Fruit fly (Drosophila melanogaster) whole organism, larva: ENCODE measurements around the gene CG42591.

Experiments
- noc ChIP-seq: fragments of 200-800 bp; sonication (Bioruptor generic); optimal IDR thresholded peaks from 3 replicates; lab custom pipeline; 2019; ENCODE audit warnings: missing biosample characterization, mild to moderate bottlenecking, missing genetic modification characterization, moderate library complexity

Gene CG42591

DNA sequence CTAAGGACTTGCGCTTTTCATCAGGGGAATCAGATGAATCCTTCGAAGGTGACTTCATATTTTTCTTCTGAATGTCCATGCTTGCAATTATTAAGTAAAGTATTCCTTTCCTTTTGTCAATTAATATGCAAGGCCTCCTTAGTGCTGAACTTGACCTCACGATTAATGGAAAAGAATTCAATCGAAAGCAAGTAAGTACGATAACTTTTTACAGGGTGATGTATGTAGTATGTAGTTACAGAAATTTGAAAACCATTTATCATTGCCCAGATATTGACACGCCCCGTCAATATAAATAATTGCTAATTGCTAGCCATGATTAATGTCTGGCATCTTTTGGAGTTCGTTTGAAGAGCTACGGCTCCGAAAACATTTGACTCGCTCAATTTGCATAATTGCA is at the start of gene CG42591:
TSS of gene CG42591 (minus strand) at position 101 of the 400 bp plus-strand sequence.
- TF ChIP-seq noc (tag; lab: Kevin White, UChicago) = no peak

dm6 chr3L:8116809-8117208 is 47.0 kb upstream of the CG42591 start:
- TF ChIP-seq noc (tag; lab: Kevin White, UChicago) = no peak

DNA sequence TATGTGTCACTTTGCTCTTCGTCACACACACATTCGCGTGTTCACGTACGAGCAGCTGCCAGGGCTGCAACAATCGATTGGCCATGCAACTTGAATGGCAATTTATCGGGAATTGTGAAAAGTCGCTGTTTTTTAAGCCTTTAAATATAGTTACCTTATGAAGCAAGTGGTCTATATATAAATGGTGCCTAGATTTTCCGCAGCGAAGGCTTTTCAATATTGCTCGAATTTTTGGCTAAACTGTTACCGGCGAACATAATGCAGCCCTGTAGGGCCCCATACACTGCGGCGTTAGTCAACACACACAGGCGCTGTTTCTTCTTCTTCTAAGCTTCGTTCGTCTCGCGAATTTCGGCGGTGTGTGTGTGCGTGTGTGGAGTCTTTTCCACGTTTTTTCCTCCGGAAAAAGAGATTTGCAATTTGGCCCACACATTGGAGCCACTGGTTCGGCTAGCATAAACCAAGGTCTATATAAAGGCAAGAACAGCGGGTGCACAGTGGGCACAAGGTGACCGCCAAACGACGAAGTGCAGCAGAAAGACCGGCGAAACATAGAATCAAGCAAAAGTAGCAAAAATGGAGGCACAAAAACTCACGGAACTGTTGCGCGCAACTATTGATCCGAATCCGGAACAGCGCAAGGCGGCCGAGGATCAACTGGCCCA is 46.2 kb upstream of the CG42591 start, which contains the start of the genes Arp3 and msk:
TSS of gene Arp3 (minus strand) at position 39 of the 665 bp plus-strand sequence.
TSS of gene msk (plus strand) at position 316 of the 665 bp plus-strand sequence.
- TF ChIP-seq noc (tag; lab: Kevin White, UChicago) = peak; percentile 76

DNA sequence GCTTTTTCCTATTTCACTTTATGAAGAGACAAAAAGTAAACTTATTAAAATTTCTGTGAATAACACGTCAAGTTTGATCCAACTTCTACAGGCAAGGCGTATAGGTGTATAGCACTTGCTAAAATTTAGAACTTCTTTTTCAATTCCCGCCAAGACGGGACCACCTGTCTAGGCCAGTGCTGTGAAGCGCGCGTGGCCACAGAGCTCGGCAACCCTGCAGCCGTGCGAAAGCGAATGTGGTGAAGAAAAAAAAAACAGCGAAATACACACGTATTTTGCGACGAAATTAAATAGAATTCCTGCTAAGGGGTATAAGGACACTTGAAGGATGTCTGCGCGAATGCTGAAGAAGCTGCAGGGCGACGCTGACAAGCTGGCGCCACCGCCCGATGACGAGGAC is 40.4 kb upstream of the CG42591 start, which contains the start of gene Nulp1:
TSS of gene Nulp1 (plus strand) at position 198 of the 400 bp plus-strand sequence.
- TF ChIP-seq noc (tag; lab: Kevin White, UChicago) = no peak

DNA sequence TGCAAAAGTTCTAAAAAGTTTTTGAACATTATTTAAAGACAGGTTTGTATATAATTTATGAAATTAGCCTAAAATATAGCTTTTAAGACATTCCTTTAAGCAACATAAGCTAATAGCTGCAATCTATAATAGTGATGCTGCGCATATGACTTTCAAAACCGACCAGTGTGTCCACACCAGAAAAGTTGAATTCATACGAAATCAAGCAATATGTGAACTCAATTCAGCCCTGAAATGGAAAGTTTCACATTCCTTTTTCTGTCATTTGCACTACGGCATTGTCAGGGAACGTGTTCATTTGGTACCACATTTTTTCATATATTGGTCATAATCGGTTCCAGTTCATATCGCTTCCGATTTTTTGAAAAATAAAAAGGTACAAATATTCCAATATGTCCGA is 39.1 kb upstream of the CG42591 start, which contains the start of gene fan:
TSS of gene fan (plus strand) at position 247 of the 400 bp plus-strand sequence.
- no peak for TF ChIP-seq noc (tag; lab: Kevin White, UChicago)

- TF ChIP-seq noc (tag; lab: Kevin White, UChicago) = no peak
These were observed 38.4 kb upstream of the CG42591 start for dm6 chr3L:8108201-8108600.

- TF ChIP-seq noc (tag; lab: Kevin White, UChicago) = no peak
These were observed 27.3 kb upstream of the CG42591 start for dm6 chr3L:8097101-8097500.

DNA sequence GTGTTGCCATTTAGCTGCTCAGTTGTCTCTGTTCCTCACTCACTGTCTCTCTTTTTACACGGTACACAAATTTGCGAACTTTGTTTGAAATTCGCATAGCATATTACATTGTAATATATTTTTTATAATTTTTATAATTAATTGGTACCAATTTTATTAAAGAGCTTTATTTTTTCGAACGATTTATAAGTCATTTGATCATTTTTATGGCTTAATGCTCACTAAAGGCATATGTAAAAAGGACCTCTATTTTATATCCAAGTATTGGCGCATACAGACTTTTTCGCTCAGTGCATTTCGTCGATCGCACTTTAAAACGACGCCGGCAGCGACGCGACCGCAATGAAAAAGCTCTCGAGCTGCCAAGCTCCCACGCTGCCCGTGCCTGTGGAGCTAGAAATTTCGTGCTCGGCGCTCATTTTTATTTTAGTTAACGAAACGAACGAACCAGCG is 26.4 kb upstream of the CG42591 start:
- peak; percentile 99 for TF ChIP-seq noc (tag; lab: Kevin White, UChicago)

- peak; percentile 73 for TF ChIP-seq noc (tag; lab: Kevin White, UChicago)
These were observed 24.9 kb upstream of the CG42591 start for dm6 chr3L:8094652-8095129.

dm6 chr3L:8093553-8093952 is 23.8 kb upstream of the CG42591 start:
- TF ChIP-seq noc (tag; lab: Kevin White, UChicago) = peak; percentile 62

- TF ChIP-seq noc (tag; lab: Kevin White, UChicago) = peak; percentile 71
These were observed 21.9 kb upstream of the CG42591 start, which contains the start of gene CG7565 for dm6 chr3L:8091650-8092068. Gene CG7565, minus strand, starts transcription at chr3L:8091786.

DNA sequence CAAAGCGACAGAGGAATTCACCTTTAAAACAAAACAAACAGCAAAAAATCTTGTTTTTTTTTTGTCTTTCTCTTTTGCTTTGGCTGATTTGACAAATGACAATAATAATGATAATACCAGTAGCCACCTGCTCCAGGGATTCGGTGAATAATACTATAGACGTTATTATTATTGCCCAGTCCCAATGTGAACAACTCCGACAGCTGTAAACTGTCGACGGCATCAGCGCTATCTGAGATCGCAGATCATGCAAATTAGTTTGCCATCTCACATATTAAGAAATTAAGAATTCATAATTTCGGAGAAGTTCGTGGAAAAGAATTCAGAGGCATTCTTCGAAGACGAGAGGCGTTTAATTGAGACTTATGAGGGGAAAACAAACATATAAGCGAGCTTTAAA is 16.5 kb upstream of the CG42591 start:
- TF ChIP-seq noc (tag; lab: Kevin White, UChicago) = no peak

DNA sequence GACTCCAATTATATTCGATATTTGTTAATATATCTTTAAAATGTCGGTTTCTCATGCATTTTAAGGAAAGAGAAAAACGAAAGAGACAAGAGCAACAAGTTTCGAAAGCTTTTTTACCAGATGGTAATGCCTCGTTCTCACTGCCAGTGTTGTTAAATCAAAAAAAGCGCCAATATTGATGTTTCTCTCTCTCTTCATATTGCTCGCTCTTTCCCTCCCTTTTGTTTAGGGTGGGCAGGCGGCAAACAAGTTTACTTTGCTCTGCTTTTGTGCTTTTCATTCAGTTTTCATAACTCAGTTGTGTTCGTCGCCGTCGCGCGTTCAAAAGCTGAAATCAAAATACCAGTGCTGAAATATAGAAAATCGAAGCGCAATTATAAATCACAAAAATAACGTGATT is 12.1 kb upstream of the CG42591 start:
- peak; percentile 28 for TF ChIP-seq noc (tag; lab: Kevin White, UChicago)

- TF ChIP-seq noc (tag; lab: Kevin White, UChicago) = no peak
These were observed 11.0 kb upstream of the CG42591 start for dm6 chr3L:8080790-8081189.

DNA sequence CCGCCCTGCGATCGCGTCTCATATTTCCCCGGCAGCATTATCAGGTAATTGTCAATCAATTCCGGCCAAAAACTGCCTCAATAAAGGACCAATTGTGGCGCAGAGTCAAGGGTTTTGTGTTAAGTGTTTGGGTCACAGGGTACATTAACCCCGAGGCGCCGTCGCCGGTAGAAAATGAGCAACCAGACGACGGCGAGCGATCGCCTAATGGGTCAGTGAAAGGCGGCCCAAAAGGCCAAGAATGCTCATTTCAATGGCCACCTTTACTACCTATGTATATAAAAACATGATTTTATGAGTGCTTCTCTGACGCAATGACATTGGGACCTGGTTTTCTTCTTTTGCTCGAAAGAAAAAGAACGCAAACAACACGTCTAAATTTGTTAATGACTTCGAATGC is 9.8 kb upstream of the CG42591 start:
- TF ChIP-seq noc (tag; lab: Kevin White, UChicago) = no peak

DNA sequence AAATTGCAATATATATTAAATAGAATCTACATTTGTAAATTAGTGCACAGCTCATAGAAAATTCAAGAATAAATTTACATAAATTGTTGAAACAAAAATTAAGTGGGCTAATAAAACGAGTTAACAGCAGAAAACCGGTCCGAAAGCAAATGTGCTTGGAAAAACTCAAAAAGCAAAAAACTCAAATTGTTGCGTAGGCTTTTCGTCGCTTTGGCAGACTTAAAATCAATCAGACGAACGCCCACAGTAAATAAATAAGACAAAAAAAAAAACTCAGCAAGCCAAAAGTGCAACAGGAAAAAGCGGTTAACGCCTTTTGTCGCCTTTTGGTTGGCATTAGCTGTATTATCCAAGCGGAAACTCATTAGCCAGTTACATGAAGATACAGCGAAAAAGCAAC is 8.2 kb upstream of the CG42591 start:
- no peak for TF ChIP-seq noc (tag; lab: Kevin White, UChicago)

- TF ChIP-seq noc (tag; lab: Kevin White, UChicago) = peak; percentile 12
These were observed 7.4 kb upstream of the CG42591 start for dm6 chr3L:8077207-8077606.
